Worm (Caenorhabditis elegans): Measurements from ENCODE around the gene srh-265.

The srh-265 gene

DNA sequence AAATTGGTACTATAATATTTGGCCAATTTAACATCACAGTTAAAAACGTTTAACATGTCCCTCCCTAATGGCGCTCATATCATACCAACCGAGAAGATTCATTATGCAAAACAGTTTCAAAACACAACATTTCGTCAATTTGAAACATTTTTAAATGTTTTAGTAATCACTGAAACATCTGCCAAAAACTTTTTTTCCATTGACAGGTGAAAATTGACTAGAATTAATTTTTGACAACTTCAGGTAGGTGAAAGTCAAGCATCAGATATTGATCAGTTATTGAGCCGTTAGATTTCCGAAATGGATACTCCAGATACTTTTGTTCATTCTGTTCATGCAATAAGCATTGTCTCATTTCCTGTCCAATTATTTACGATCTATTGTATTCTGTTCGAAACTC lies 9.1 kb upstream of the srh-265 start, which contains the start of gene srh-257:
srh-257 (plus strand) TSS at position 301 of the 400 bp plus-strand sequence.
- TF ChIP-seq elt-1 (tag; optimal IDR thresholded peaks at IDR 0.05) = no peak
- no peak for TF ChIP-seq gmeb-1 (tag; optimal IDR thresholded peaks at IDR 0.05)
- TF ChIP-seq mdl-1 (tag; optimal IDR thresholded peaks at IDR 0.05) = no peak
- no peak for TF ChIP-seq snpc-4 (tag; optimal IDR thresholded peaks at IDR 0.05)
- no peak for TF ChIP-seq lin-13 (GFP tag; optimal IDR thresholded peaks at IDR 0.05)
- no peak for TF ChIP-seq nhr-23 (tag; optimal IDR thresholded peaks at IDR 0.05)

ce11 chrV:15412625-15413024 lies 3.4 kb upstream of the srh-265 start, which contains the start of gene srbc-63:
Gene srbc-63 (minus strand): TSS chrV:15412725.
- TF ChIP-seq elt-3 (tag; optimal IDR thresholded peaks at IDR 0.05) (no peak), elt-1 (tag; optimal IDR thresholded peaks at IDR 0.05) (no peak), ceh-82 (tag; optimal IDR thresholded peaks at IDR 0.05) (no peak), lin-11 (tag; optimal IDR thresholded peaks at IDR 0.05) (no peak), nhr-12 (tag; optimal IDR thresholded peaks at IDR 0.05) (no peak), dmd-4 (tag; optimal IDR thresholded peaks at IDR 0.05) (no peak), gmeb-1 (tag; optimal IDR thresholded peaks at IDR 0.05) (no peak), C34F6.9 (tag; optimal IDR thresholded peaks at IDR 0.05) (no peak), nhr-10 (tag; optimal IDR thresholded peaks at IDR 0.05) (no peak), nhr-237 (tag; optimal IDR thresholded peaks at IDR 0.05) (no peak), sma-9 (GFP tag; optimal IDR thresholded peaks at IDR 0.05) (no peak), sma-9 (tag; optimal IDR thresholded peaks at IDR 0.05) (no peak), blmp-1 (tag; optimal IDR thresholded peaks at IDR 0.05; ENCODE audit: insufficient read depth) (no peak)

- TF ChIP-seq nhr-6 (tag; optimal IDR thresholded peaks at IDR 0.05) = no peak
- TF ChIP-seq sma-3 (GFP tag; optimal IDR thresholded peaks at IDR 0.05) = no peak
- TF ChIP-seq R02D3.7 (tag; optimal IDR thresholded peaks at IDR 0.05) = no peak
- no peak for TF ChIP-seq F13H6.1 (tag; optimal IDR thresholded peaks at IDR 0.05)
- TF ChIP-seq lin-39 (tag; optimal IDR thresholded peaks at IDR 0.05) = no peak
- TF ChIP-seq lin-13 (GFP tag; optimal IDR thresholded peaks at IDR 0.05) = no peak
Observed at ce11 chrV:15413847-15414246, 2.2 kb upstream of the srh-265 start, which contains the start of gene srh-264. Gene srh-264 (plus strand): TSS chrV:15414147.

ce11 chrV:15417822-15418221 lies 1.8 kb downstream of the srh-265 start, which contains the start of gene T06E6.10:
Gene T06E6.10 (plus strand): TSS chrV:15418122.
- TF ChIP-seq ztf-4 (tag; optimal IDR thresholded peaks at IDR 0.05) (no peak), elt-1 (tag; optimal IDR thresholded peaks at IDR 0.05) (no peak), ZK546.5 (tag; optimal IDR thresholded peaks at IDR 0.05) (no peak), nhr-12 (tag; optimal IDR thresholded peaks at IDR 0.05) (no peak), ztf-11 (tag; optimal IDR thresholded peaks at IDR 0.05) (no peak), snpc-4 (tag; optimal IDR thresholded peaks at IDR 0.05) (no peak), nhr-237 (tag; optimal IDR thresholded peaks at IDR 0.05) (no peak), unc-62 (GFP tag; optimal IDR thresholded peaks at IDR 0.05) (no peak), skn-1 (tag; optimal IDR thresholded peaks at IDR 0.05) (no peak), ceh-16 (tag; optimal IDR thresholded peaks at IDR 0.05) (no peak), nhr-77 (tag; optimal IDR thresholded peaks at IDR 0.05) (no peak), mbf-1 (tag; optimal IDR thresholded peaks at IDR 0.05) (no peak), ztf-1 (GFP tag; conservative IDR thresholded peaks at IDR 0.05) (no peak)

DNA sequence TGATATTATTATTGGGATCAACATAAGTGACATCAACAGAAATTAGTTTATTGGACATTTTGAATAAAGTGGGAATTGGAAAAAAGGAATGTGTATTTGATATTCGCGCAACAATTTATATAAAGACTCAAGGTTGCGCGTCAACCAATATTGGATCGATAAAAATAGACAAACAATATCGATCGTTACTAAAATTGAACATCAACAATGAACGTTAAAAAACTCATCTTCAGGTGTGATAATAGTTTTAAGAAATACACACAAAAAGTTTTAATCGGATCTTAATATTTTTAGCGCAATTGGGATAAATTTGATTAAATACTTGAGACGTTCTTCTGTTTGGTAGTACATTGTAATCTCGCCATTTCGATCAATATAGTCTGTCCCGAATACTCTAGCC lies 7.5 kb downstream of the srh-265 start, which contains the start of gene fbxa-104:
fbxa-104 (minus strand) TSS at position 83 of the 400 bp plus-strand sequence.
- TF ChIP-seq elt-1 (tag; optimal IDR thresholded peaks at IDR 0.05) = no peak
- TF ChIP-seq unc-55 (GFP tag; optimal IDR thresholded peaks at IDR 0.05) = no peak
- no peak for TF ChIP-seq zag-1 (tag; optimal IDR thresholded peaks at IDR 0.05)
- TF ChIP-seq snpc-4 (tag; optimal IDR thresholded peaks at IDR 0.05) = no peak
- TF ChIP-seq nhr-237 (tag; optimal IDR thresholded peaks at IDR 0.05) = no peak
- TF ChIP-seq lin-13 (GFP tag; optimal IDR thresholded peaks at IDR 0.05) = no peak
- no peak for TF ChIP-seq ama-1 (optimal IDR thresholded peaks at IDR 0.05)
- no peak for TF ChIP-seq gmeb-1 (tag; optimal IDR thresholded peaks at IDR 0.05)
- TF ChIP-seq ztf-1 (GFP tag; conservative IDR thresholded peaks at IDR 0.05) = no peak
- no peak for TF ChIP-seq nhr-21 (tag; optimal IDR thresholded peaks at IDR 0.05)
- TF ChIP-seq nhr-11 (tag; optimal IDR thresholded peaks at IDR 0.05) = no peak
- no peak for TF ChIP-seq ceh-82 (tag; optimal IDR thresholded peaks at IDR 0.05)
- no peak for TF ChIP-seq ceh-16 (tag; optimal IDR thresholded peaks at IDR 0.05)
- TF ChIP-seq sma-3 (GFP tag; optimal IDR thresholded peaks at IDR 0.05) = no peak
- no peak for TF ChIP-seq unc-39 (tag; optimal IDR thresholded peaks at IDR 0.05)
- no peak for TF ChIP-seq peb-1 (tag; optimal IDR thresholded peaks at IDR 0.05)

Measured in whole organism, L2 larva.